Worm (Caenorhabditis elegans): ENCODE results near the gene twk-4.

The twk-4 gene

DNA sequence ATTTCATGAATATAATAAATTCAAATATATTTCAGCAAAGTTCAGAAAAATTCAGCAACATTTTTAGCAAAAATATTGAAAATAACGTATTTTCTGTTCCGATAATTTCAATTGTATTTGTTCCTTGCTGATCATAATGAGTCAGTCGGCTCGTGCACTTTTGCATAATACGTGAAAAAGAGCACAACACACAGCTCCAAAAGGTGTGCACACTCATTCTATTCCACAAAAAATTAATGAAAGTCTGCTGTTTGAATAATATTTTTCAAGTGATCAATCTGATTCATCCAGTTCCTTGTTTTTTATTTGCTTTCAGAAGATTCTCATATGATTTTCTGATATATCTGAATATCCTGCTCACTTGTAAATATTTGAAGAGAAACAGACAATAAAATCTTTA lies 39.8 kb downstream of the twk-4 start:
- no peak for TF ChIP-seq scrt-1 (GFP tag; IDR thresholded peaks at IDR 0.05)
- no peak for TF ChIP-seq B0310.2 (tag; optimal IDR thresholded peaks at IDR 0.05)
- TF ChIP-seq tbx-37 (GFP tag; conservative IDR thresholded peaks at IDR 0.05), result no peak
- no peak for TF ChIP-seq F13C5.2 (tag; optimal IDR thresholded peaks at IDR 0.05)

DNA sequence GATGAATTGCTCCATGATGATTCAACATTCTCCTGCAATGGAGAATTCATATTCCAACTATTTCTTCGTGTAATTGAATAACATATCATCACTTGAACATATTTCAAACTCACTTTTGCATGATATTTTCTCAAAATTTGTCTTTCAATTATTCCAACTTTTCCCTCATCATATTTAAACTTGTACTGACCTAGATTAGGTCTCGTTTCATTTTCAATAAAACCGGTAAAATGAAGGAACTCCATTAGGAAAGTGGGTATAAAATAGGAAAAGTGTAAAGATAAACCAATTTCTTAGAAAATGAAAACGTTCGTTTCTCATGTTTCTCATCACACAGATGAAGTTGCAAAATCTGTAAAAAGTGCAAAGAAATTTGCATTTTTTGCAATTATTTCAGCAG lies 41.9 kb downstream of the twk-4 start, which contains the start of gene col-78:
Gene col-78, plus strand, starts transcription at position 301 of the 400 bp plus-strand sequence.
- TF ChIP-seq hnd-1 (tag; optimal IDR thresholded peaks at IDR 0.05), result no peak
- no peak for TF ChIP-seq tbx-37 (GFP tag; conservative IDR thresholded peaks at IDR 0.05)
- TF ChIP-seq tbx-11 (GFP tag; IDR thresholded peaks at IDR 0.05), result no peak

DNA sequence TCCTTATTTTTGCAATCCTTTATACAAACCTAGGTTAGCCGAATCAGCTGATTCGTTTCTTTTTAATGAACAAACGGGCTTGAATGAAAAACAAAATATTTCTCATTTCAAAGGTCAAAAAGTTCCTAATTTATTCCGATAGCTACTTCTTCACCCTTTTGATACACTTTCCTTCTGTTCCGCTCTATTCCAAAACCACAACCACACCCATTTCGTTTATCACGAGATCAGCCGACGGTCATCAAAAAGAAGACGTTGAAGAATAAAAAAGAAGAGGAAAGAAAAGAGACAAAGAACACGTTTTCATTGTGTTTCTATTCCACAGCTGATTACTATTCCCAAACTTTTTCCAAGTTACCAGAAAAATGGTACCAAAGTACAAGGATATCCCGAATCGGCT lies 46.0 kb downstream of the twk-4 start:
- TF ChIP-seq hmg-4 (GFP tag; optimal IDR thresholded peaks at IDR 0.05), result no peak
- no peak for TF ChIP-seq ama-1 (optimal IDR thresholded peaks at IDR 0.05)
- no peak for TF ChIP-seq tbx-11 (GFP tag; IDR thresholded peaks at IDR 0.05)
- TF ChIP-seq tbx-37 (GFP tag; conservative IDR thresholded peaks at IDR 0.05), result no peak
- TF ChIP-seq F13C5.2 (tag; optimal IDR thresholded peaks at IDR 0.05), result no peak
- TF ChIP-seq tra-4 (tag; optimal IDR thresholded peaks at IDR 0.05), result no peak
- no peak for TF ChIP-seq hnd-1 (tag; optimal IDR thresholded peaks at IDR 0.05)
- no peak for TF ChIP-seq sea-1 (GFP tag; conservative IDR thresholded peaks at IDR 0.05)
- no peak for TF ChIP-seq aly-1 (tag; optimal IDR thresholded peaks at IDR 0.05)
- TF ChIP-seq ceh-13 (GFP tag; optimal IDR thresholded peaks at IDR 0.05), result no peak
- no peak for TF ChIP-seq hmbx-1 (tag; optimal IDR thresholded peaks at IDR 0.05)
- TF ChIP-seq B0310.2 (tag; optimal IDR thresholded peaks at IDR 0.05), result no peak
- no peak for TF ChIP-seq ceh-36 (tag; optimal IDR thresholded peaks at IDR 0.05)
- TF ChIP-seq ets-7 (tag; optimal IDR thresholded peaks at IDR 0.05), result no peak
- TF ChIP-seq scrt-1 (GFP tag; IDR thresholded peaks at IDR 0.05), result no peak
- no peak for TF ChIP-seq flt-1 (GFP tag; IDR thresholded peaks at IDR 0.05)

DNA sequence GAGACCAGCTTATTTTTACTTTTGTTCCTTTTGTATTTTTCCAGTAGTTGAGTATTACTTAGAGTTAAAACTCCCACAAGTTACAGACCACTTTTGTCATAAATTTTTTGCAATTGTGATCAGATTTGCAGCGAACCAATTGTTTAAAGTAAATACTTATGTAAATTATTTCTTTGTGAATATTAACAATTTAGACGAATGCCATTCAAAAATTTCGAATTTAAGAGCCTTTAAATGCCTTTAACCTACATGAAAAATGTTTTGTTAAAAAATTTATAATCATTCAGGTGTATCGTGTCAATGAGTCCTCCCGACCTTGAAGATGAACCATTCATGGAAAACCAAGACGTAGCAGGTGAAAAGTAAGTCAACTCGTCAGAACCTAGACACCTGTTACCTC lies 48.1 kb downstream of the twk-4 start, which contains the start of gene W07A12.4:
Gene W07A12.4, plus strand, starts transcription at position 301 of the 400 bp plus-strand sequence.
- TF ChIP-seq hmg-4 (GFP tag; optimal IDR thresholded peaks at IDR 0.05) (no peak), B0310.2 (tag; optimal IDR thresholded peaks at IDR 0.05) (no peak), sea-1 (GFP tag; conservative IDR thresholded peaks at IDR 0.05) (no peak), ama-1 (optimal IDR thresholded peaks at IDR 0.05) (no peak), tbx-37 (GFP tag; conservative IDR thresholded peaks at IDR 0.05) (no peak), hmbx-1 (tag; optimal IDR thresholded peaks at IDR 0.05) (no peak), aly-1 (tag; optimal IDR thresholded peaks at IDR 0.05) (no peak), F13C5.2 (tag; optimal IDR thresholded peaks at IDR 0.05) (no peak), tra-4 (tag; optimal IDR thresholded peaks at IDR 0.05) (no peak), ceh-36 (tag; optimal IDR thresholded peaks at IDR 0.05) (no peak), hnd-1 (tag; optimal IDR thresholded peaks at IDR 0.05) (no peak), ceh-13 (GFP tag; optimal IDR thresholded peaks at IDR 0.05) (no peak), flt-1 (GFP tag; IDR thresholded peaks at IDR 0.05) (no peak), ets-7 (tag; optimal IDR thresholded peaks at IDR 0.05) (no peak), tbx-11 (GFP tag; IDR thresholded peaks at IDR 0.05) (no peak), scrt-1 (GFP tag; IDR thresholded peaks at IDR 0.05) (no peak), pes-1 (GFP tag; IDR thresholded peaks at IDR 0.05) (no peak)

DNA sequence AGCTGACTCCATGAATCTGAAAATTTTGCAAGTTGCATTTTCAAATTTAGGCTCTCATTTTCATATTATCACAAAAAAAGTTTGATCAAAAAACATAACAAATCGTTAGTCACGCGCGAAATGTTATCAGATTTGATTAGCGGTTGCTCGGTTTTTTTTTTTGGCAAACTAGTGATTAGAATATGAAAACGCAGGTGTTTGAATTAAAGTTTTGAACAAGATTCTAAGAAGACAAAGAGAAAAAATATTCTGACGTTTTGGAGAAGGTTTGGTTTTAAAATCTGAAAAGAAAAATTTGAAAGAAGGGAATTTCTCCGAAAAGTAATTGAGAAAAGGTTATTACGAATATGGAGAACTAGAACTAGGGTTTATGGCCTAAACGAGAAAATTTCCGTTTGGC lies 49.7 kb downstream of the twk-4 start:
- TF ChIP-seq hnd-1 (tag; optimal IDR thresholded peaks at IDR 0.05) (no peak), pes-1 (GFP tag; IDR thresholded peaks at IDR 0.05) (no peak), hmg-4 (GFP tag; optimal IDR thresholded peaks at IDR 0.05) (no peak), tra-4 (tag; optimal IDR thresholded peaks at IDR 0.05) (no peak), ets-7 (tag; optimal IDR thresholded peaks at IDR 0.05) (no peak), scrt-1 (GFP tag; IDR thresholded peaks at IDR 0.05) (no peak), ceh-36 (tag; optimal IDR thresholded peaks at IDR 0.05) (no peak), B0310.2 (tag; optimal IDR thresholded peaks at IDR 0.05) (no peak), tbx-11 (GFP tag; IDR thresholded peaks at IDR 0.05) (no peak), flt-1 (GFP tag; IDR thresholded peaks at IDR 0.05) (no peak), ama-1 (optimal IDR thresholded peaks at IDR 0.05) (no peak), tbx-37 (GFP tag; conservative IDR thresholded peaks at IDR 0.05) (no peak), aly-1 (tag; optimal IDR thresholded peaks at IDR 0.05) (no peak), ceh-13 (GFP tag; optimal IDR thresholded peaks at IDR 0.05) (no peak), hmbx-1 (tag; optimal IDR thresholded peaks at IDR 0.05) (no peak), F13C5.2 (tag; optimal IDR thresholded peaks at IDR 0.05) (no peak), sea-1 (GFP tag; conservative IDR thresholded peaks at IDR 0.05) (no peak)

DNA sequence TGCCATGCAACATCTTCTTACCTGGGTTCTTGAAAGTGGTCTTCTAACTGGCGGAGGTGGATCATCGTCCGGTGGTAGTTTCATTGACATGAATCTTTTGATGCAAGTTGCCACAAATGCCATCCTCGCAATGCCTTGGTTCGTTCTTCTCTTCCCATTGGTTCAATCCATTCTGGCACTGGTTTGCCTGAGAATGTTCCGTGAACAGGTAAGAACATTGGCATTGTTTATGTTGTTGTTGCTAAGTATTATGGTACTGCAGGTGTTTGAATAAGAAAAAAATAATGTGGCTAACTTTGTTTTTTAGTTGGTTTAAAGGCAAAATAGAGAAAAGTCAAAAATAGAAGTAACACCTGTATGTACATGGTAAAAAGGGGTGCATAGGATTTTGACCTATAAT lies 50.3 kb downstream of the twk-4 start:
- no peak for TF ChIP-seq tbx-37 (GFP tag; conservative IDR thresholded peaks at IDR 0.05)

DNA sequence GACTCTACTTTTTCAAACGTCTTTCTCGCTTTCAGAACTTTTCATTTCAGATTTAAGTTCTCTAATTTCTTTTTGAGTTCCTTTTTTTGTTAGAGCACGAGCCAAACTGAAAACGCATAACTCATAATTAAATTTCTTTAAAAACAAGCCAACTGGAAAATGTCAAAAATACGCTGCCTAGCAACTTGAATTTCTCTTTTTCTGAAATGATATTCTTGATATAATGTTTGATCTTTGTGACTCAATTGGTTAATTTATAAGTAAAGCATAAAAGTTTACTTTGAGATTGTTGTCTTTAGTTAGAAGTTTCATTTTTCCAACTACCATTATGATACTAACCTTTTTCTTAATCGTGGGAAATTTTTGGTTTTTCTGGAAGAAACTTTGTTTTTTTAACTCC lies 53.0 kb downstream of the twk-4 start:
- TF ChIP-seq hmbx-1 (tag; optimal IDR thresholded peaks at IDR 0.05) (no peak), aly-1 (tag; optimal IDR thresholded peaks at IDR 0.05) (no peak), tbx-37 (GFP tag; conservative IDR thresholded peaks at IDR 0.05) (no peak), tra-4 (tag; optimal IDR thresholded peaks at IDR 0.05) (no peak)

DNA sequence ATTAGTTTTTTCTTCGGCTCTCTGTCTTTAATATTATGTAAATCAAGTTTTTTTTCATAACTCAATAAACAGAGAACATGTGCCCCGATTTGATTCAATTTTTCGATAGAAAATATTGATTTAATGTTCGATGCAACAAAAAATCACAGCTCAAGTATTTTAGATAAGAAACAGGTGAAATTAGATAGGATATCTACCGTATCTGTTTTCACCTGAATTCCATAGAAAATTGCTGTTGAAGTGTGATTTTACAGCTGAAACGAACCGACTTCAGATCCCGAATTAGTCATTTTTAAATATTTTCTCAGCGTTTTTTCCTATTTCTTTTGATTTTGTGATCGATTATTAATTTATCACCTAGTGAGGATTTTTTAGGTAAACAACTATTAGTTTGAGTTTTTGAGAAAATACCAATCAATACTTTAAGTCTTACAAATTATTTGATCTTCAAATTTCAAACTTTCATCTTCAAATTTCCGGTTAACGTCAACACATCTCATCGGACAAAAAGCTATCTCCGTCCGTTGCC lies 54.9 kb downstream of the twk-4 start, which contains the start of gene Y9C2UA.1:
Gene Y9C2UA.1, plus strand, starts transcription at position 479 of the 529 bp plus-strand sequence.
- TF ChIP-seq hnd-1 (tag; optimal IDR thresholded peaks at IDR 0.05) (no peak), pes-1 (GFP tag; IDR thresholded peaks at IDR 0.05) (no peak), aly-1 (tag; optimal IDR thresholded peaks at IDR 0.05) (no peak), B0310.2 (tag; optimal IDR thresholded peaks at IDR 0.05) (no peak), flt-1 (GFP tag; IDR thresholded peaks at IDR 0.05) (no peak)

All from whole organism, early embryonic.